Fruit fly (Drosophila melanogaster) whole organism: ENCODE results near the gene robl37BC.

Experiments
- Dll ChIP-seq: fragments of >200 bp; optimal IDR thresholded peaks from 2 replicates; lab custom pipeline; 2017
- EcR ChIP-seq, 2 experiments: fragments of >200 bp; optimal IDR thresholded peaks; 2 replicates each; lab custom pipeline; 2017; ENCODE audit warnings: missing biosample characterization in 2 of 2, missing genetic modification characterization in 2 of 2, missing genetic modification reagents in 2 of 2
- psq ChIP-seq: fragments of >200 bp; optimal IDR thresholded peaks from 2 replicates; lab custom pipeline; 2017
- usp ChIP-seq: fragments of >200 bp; optimal IDR thresholded peaks from 2 replicates; lab custom pipeline; 2017; ENCODE audit warnings: missing biosample characterization, missing genetic modification characterization, mixed read lengths

- TF ChIP-seq EcR (GFP tag; optimal IDR thresholded peaks at IDR 0.05; lab: Kevin White, UChicago) = no peak
- no peak for TF ChIP-seq Dll (lab: Kevin White, UChicago)
- TF ChIP-seq psq (lab: Kevin White, UChicago) = no peak
- no peak for TF ChIP-seq usp (GFP tag; lab: Kevin White, UChicago)
These were observed 5.0 kb downstream of the robl37BC start for dm6 chr2L:19015628-19016027.
